Worm (Caenorhabditis elegans) whole organism, late embryonic: ENCODE measurements around the gene C39B5.14.

Experiments
- C08G9.2 ChIP-seq: sonication (generic microtip); optimal IDR thresholded peaks from 2 replicates; lab custom pipeline; 2016; ENCODE audit warnings: mild to moderate bottlenecking, missing genetic modification characterization, moderate library complexity, missing compliant biosample characterization
- ama-1 ChIP-seq: fragments of 150-350 bp; optimal IDR thresholded peaks from 2 replicates; lab custom pipeline; 2014
- elt-2 ChIP-seq: sonication (generic microtip); optimal IDR thresholded peaks from 2 replicates; lab custom pipeline; 2016; ENCODE audit warnings: missing genetic modification reagents, missing genetic modification characterization, missing compliant biosample characterization
- elt-4 ChIP-seq: sonication (generic microtip); optimal IDR thresholded peaks from 2 replicates; lab custom pipeline; 2016; ENCODE audit warnings: missing genetic modification characterization, missing compliant biosample characterization
- nfya-1 ChIP-seq: sonication (generic microtip); optimal IDR thresholded peaks from 2 replicates; lab custom pipeline; 2017; ENCODE audit warnings: missing genetic modification characterization, mild to moderate bottlenecking, missing compliant biosample characterization, antibody characterized with exemption, moderate library complexity
- sox-4 ChIP-seq: sonication (generic microtip); optimal IDR thresholded peaks from 2 replicates; lab custom pipeline; 2017; ENCODE audit warnings: mild to moderate bottlenecking, missing genetic modification characterization, inconsistent platforms, missing compliant biosample characterization

DNA sequence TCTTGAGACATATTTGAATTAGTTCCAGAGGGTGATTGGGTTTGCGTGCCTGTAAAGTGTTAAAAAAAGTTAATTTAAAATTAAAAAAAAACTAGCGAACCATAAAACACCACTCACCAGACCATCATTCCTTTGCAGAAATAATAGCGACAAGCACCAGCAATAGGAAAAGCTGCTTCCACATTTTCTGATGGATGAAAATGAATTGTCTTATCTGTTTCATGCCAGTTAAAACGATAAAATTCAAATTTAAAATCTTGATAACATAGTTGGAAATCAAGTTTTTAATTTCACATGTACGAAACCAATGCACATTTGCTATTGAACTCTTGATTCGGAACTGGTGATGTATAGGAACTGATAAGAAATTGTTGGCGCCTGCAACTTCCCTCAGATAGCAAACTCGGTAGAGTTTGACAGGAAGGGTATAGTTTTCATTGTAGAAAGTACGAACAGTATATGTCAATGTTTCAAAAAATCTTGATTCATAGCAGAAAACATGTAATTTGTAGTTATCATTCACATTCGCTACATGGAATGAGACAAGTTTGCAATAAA, 28.4 kb downstream of the C39B5.14 start, which contains the start of gene C39B5.10:
- TF ChIP-seq sox-4 (tag; lab: Kevin White, UChicago) (no peak), C08G9.2 (tag; lab: Kevin White, UChicago) (no peak), ama-1 (lab: Kevin White, UChicago) (no peak), elt-4 (tag; lab: Kevin White, UChicago) (no peak), elt-2 (tag; lab: Kevin White, UChicago) (peak; percentile 13), nfya-1 (no peak)
